Fruit fly (Drosophila melanogaster) whole organism, embryonic: ENCODE results near the gene Sfp78E.
A peak's percentile ranks its signal among the peaks of the same experiment; 100 is the strongest.

Experiments
- Adf1 ChIP-seq: fragments of 200-800 bp; sonication (Bioruptor generic); IDR thresholded peaks from 2 replicates; pipeline ENCODE4 v1.3.6; 2022; ENCODE audit warnings: missing biosample characterization, missing genetic modification characterization
- Atf6 ChIP-seq: fragments of 200-800 bp; sonication (Bioruptor generic); IDR thresholded peaks from 2 replicates; pipeline ENCODE4 v1.3.6; 2022; ENCODE audit warnings: missing biosample characterization, missing genetic modification characterization
- Blimp-1 ChIP-seq: fragments of 200-800 bp; sonication (Bioruptor generic); optimal IDR thresholded peaks from 3 replicates; lab custom pipeline; 2018; ENCODE audit warnings: missing biosample characterization, missing genetic modification characterization, mild to moderate bottlenecking, moderate library complexity, missing genetic modification reagents
- CG10147 ChIP-seq: fragments of 200-800 bp; sonication (Bioruptor generic); optimal IDR thresholded peaks from 2 replicates; lab custom pipeline; 2019; ENCODE audit warnings: missing biosample characterization, mild to moderate bottlenecking, missing genetic modification characterization, moderate library complexity
- CG10267 ChIP-seq: fragments of 200-800 bp; sonication (Bioruptor generic); optimal IDR thresholded peaks from 2 replicates; lab custom pipeline; 2018; ENCODE audit warnings: missing biosample characterization, mild to moderate bottlenecking, missing genetic modification characterization, moderate library complexity
- CG1233 ChIP-seq: fragments of 200-800 bp; sonication (Bioruptor generic); optimal IDR thresholded peaks from 4 replicates; lab custom pipeline; 2018; ENCODE audit warnings: missing biosample characterization, mild to moderate bottlenecking, missing genetic modification characterization
- CG15514 ChIP-seq: fragments of 200-800 bp; sonication (Bioruptor generic); optimal IDR thresholded peaks from 3 replicates; lab custom pipeline; 2017; ENCODE audit warnings: missing biosample characterization, missing genetic modification characterization, mild to moderate bottlenecking, moderate library complexity, missing genetic modification reagents
- CG1647 ChIP-seq: fragments of 200-800 bp; sonication (Bioruptor generic); optimal IDR thresholded peaks from 3 replicates; lab custom pipeline; 2016; ENCODE audit warnings: missing biosample characterization, missing genetic modification characterization
- CG18011 ChIP-seq: fragments of 200-800 bp; sonication (Bioruptor generic); optimal IDR thresholded peaks from 2 replicates; lab custom pipeline; 2017; ENCODE audit warnings: missing biosample characterization, missing genetic modification characterization, mild to moderate bottlenecking, moderate library complexity, missing genotype
- CG2120 ChIP-seq: fragments of 200-800 bp; sonication (Bioruptor generic); optimal IDR thresholded peaks from 3 replicates; lab custom pipeline; 2016; ENCODE audit warnings: missing biosample characterization, missing genetic modification characterization
- CG2199 ChIP-seq: fragments of 200-800 bp; sonication (Bioruptor generic); IDR thresholded peaks from 3 replicates; pipeline ENCODE4 v1.3.6; 2022; ENCODE audit warnings: missing biosample characterization, missing genetic modification characterization
- CG2889 ChIP-seq: fragments of 200-800 bp; sonication (Bioruptor generic); IDR thresholded peaks from 3 replicates; pipeline ENCODE4 v1.3.6; 2022; ENCODE audit warnings: missing biosample characterization, missing genetic modification characterization
- CG3163 ChIP-seq: fragments of 200-800 bp; sonication (Bioruptor generic); optimal IDR thresholded peaks from 3 replicates; lab custom pipeline; 2016; ENCODE audit warnings: missing biosample characterization, missing genetic modification characterization
- CG3281 ChIP-seq: fragments of 200-800 bp; sonication (Bioruptor generic); optimal IDR thresholded peaks from 3 replicates; lab custom pipeline; 2017; ENCODE audit warnings: missing biosample characterization, mild to moderate bottlenecking, missing genetic modification characterization
- CG34224 ChIP-seq: fragments of 200-800 bp; sonication (Bioruptor generic); IDR thresholded peaks from 3 replicates; pipeline ENCODE4 v1.3.6; 2022; ENCODE audit warnings: missing biosample characterization, missing genetic modification characterization; ENCODE audit not compliant: partially characterized antibody
- CG34422 ChIP-seq: fragments of 200-800 bp; sonication (Bioruptor generic); IDR thresholded peaks from 3 replicates; pipeline ENCODE4 v1.3.6; 2022; ENCODE audit warnings: missing biosample characterization, missing genetic modification characterization
- CG4730 ChIP-seq: fragments of 200-800 bp; sonication (Bioruptor generic); IDR thresholded peaks from 2 replicates; pipeline ENCODE4 v1.3.6; 2022; ENCODE audit warnings: missing biosample characterization, missing genetic modification characterization
- CG5245 ChIP-seq: fragments of 200-800 bp; sonication (Bioruptor generic); optimal IDR thresholded peaks from 3 replicates; lab custom pipeline; 2016; ENCODE audit warnings: missing biosample characterization, missing genetic modification characterization
- CG5953 ChIP-seq: fragments of 200-800 bp; sonication (Bioruptor generic); IDR thresholded peaks from 2 replicates; pipeline ENCODE4 v1.3.6; 2022; ENCODE audit warnings: missing biosample characterization, missing genetic modification characterization
- CG6175 ChIP-seq: fragments of 200-800 bp; sonication (Bioruptor generic); IDR thresholded peaks from 3 replicates; pipeline ENCODE4 v1.3.6; 2022; ENCODE audit warnings: missing biosample characterization, missing genetic modification characterization
- CG7745 ChIP-seq: fragments of 200-800 bp; sonication (Bioruptor generic); optimal IDR thresholded peaks from 2 replicates; lab custom pipeline; 2018; ENCODE audit warnings: missing biosample characterization, mild to moderate bottlenecking, missing genetic modification characterization, moderate library complexity
- CG7987 ChIP-seq: fragments of 200-800 bp; sonication (Bioruptor generic); optimal IDR thresholded peaks from 2 replicates; lab custom pipeline; 2018; ENCODE audit warnings: missing biosample characterization, mild to moderate bottlenecking, missing genetic modification characterization, moderate library complexity
- CHES-1-like ChIP-seq: fragments of 200-800 bp; sonication (Bioruptor generic); optimal IDR thresholded peaks from 2 replicates; lab custom pipeline; 2016; ENCODE audit warnings: missing biosample characterization, missing genetic modification characterization
- H2.0 ChIP-seq: fragments of 200-800 bp; sonication (Bioruptor generic); IDR thresholded peaks from 2 replicates; pipeline ENCODE4 v1.3.6; 2022; ENCODE audit warnings: missing biosample characterization, missing genetic modification characterization
- MBD-R2 ChIP-seq: fragments of 200-800 bp; sonication (Bioruptor generic); IDR thresholded peaks from 2 replicates; pipeline ENCODE4 v1.3.6; 2022; ENCODE audit warnings: missing biosample characterization, missing genetic modification characterization
- Opbp ChIP-seq: fragments of 200-800 bp; sonication (Bioruptor generic); IDR thresholded peaks from 3 replicates; pipeline ENCODE4 v1.3.6; 2022; ENCODE audit warnings: missing biosample characterization, missing genetic modification characterization; ENCODE audit not compliant: partially characterized antibody
- Scr ChIP-seq: fragments of 200-800 bp; sonication (Bioruptor generic); IDR thresholded peaks from 2 replicates; pipeline ENCODE4 v1.3.6; 2022; ENCODE audit warnings: missing biosample characterization, missing genetic modification characterization; ENCODE audit not compliant: partially characterized antibody
- Sin3A ChIP-seq: fragments of >200 bp; optimal IDR thresholded peaks from 2 replicates; lab custom pipeline; 2018
- TFAM ChIP-seq: fragments of 200-800 bp; sonication (Bioruptor generic); optimal IDR thresholded peaks from 2 replicates; lab custom pipeline; 2017; ENCODE audit warnings: missing biosample characterization, missing genetic modification characterization, inconsistent platforms
- Vsx1 ChIP-seq: fragments of 200-800 bp; sonication (Bioruptor generic); optimal IDR thresholded peaks from 2 replicates; lab custom pipeline; 2017; ENCODE audit warnings: missing biosample characterization, mild to moderate bottlenecking, missing genetic modification characterization, missing genetic modification reagents
- Xbp1 ChIP-seq: fragments of 200-800 bp; sonication (Bioruptor generic); optimal IDR thresholded peaks from 3 replicates; lab custom pipeline; 2016; ENCODE audit warnings: missing biosample characterization, mild to moderate bottlenecking, missing genetic modification characterization
- ac ChIP-seq: fragments of 200-800 bp; sonication (Bioruptor generic); optimal IDR thresholded peaks from 3 replicates; lab custom pipeline; 2017; ENCODE audit warnings: missing biosample characterization, mild to moderate bottlenecking, missing genetic modification characterization
- al ChIP-seq: fragments of 200-800 bp; sonication (Bioruptor generic); IDR thresholded peaks from 2 replicates; pipeline ENCODE4 v1.3.6; 2022; ENCODE audit warnings: missing biosample characterization, missing genetic modification characterization
- caup ChIP-seq: fragments of 200-800 bp; sonication (Bioruptor generic); optimal IDR thresholded peaks from 3 replicates; lab custom pipeline; 2017; ENCODE audit warnings: missing biosample characterization, mild to moderate bottlenecking, missing genetic modification characterization, moderate library complexity; ENCODE audit not compliant: severe bottlenecking
- chm ChIP-seq: fragments of 200-800 bp; sonication (Bioruptor generic); IDR thresholded peaks from 2 replicates; pipeline ENCODE4 v1.3.6; 2022; ENCODE audit warnings: missing biosample characterization, missing genetic modification characterization
- ci ChIP-seq: fragments of 200-800 bp; sonication (Bioruptor generic); IDR thresholded peaks from 3 replicates; pipeline ENCODE4 v1.3.6; 2022; ENCODE audit warnings: missing biosample characterization, missing genetic modification characterization
- croc ChIP-seq: fragments of 200-800 bp; sonication (Bioruptor generic); conservative IDR thresholded peaks from 3 replicates; pipeline ENCODE4 v1.3.6; 2022; ENCODE audit warnings: missing biosample characterization, missing genetic modification characterization
- gce ChIP-seq: fragments of 200-800 bp; sonication (Bioruptor generic); IDR thresholded peaks from 3 replicates; pipeline ENCODE4 v1.3.6; 2022; ENCODE audit warnings: missing biosample characterization, missing genetic modification characterization
- grau ChIP-seq: fragments of 200-800 bp; optimal IDR thresholded peaks from 3 replicates; lab custom pipeline; 2019; ENCODE audit warnings: missing biosample characterization, mild to moderate bottlenecking, missing genetic modification characterization, moderate library complexity
- hbn ChIP-seq: fragments of 200-800 bp; sonication (Bioruptor generic); IDR thresholded peaks from 2 replicates; pipeline ENCODE4 v1.3.6; 2022; ENCODE audit warnings: missing biosample characterization, missing genetic modification characterization; ENCODE audit not compliant: partially characterized antibody
- kay ChIP-seq: fragments of 200-800 bp; sonication (Bioruptor generic); optimal IDR thresholded peaks from 2 replicates; lab custom pipeline; 2016; ENCODE audit warnings: missing biosample characterization, missing genetic modification characterization
- ken ChIP-seq: fragments of 200-800 bp; sonication (Bioruptor generic); IDR thresholded peaks from 3 replicates; pipeline ENCODE4 v1.3.6; 2022; ENCODE audit warnings: missing biosample characterization, missing genetic modification characterization
- kni ChIP-seq: fragments of 200-800 bp; sonication (Bioruptor generic); optimal IDR thresholded peaks from 3 replicates; lab custom pipeline; 2017; ENCODE audit warnings: mild to moderate bottlenecking, missing biosample characterization, missing genetic modification reagents, missing genetic modification characterization
- nerfin-1 ChIP-seq: fragments of 200-800 bp; sonication (Bioruptor generic); optimal IDR thresholded peaks from 3 replicates; lab custom pipeline; 2019; ENCODE audit warnings: missing biosample characterization, mild to moderate bottlenecking, missing genetic modification characterization, moderate library complexity
- nmo ChIP-seq: fragments of 200-800 bp; sonication (Bioruptor generic); optimal IDR thresholded peaks from 2 replicates; lab custom pipeline; 2018; ENCODE audit warnings: missing biosample characterization, mild to moderate bottlenecking, missing genetic modification characterization, moderate library complexity
- org-1 ChIP-seq: fragments of 200-800 bp; sonication (Bioruptor generic); optimal IDR thresholded peaks from 2 replicates; lab custom pipeline; 2017; ENCODE audit warnings: missing biosample characterization, missing genetic modification characterization
- phol ChIP-seq: fragments of 200-800 bp; sonication (Bioruptor generic); optimal IDR thresholded peaks from 3 replicates; lab custom pipeline; 2018; ENCODE audit warnings: missing biosample characterization, mild to moderate bottlenecking, missing genetic modification characterization, moderate library complexity
- scrt ChIP-seq: fragments of 200-800 bp; sonication (Bioruptor generic); optimal IDR thresholded peaks from 2 replicates; lab custom pipeline; 2018; ENCODE audit warnings: missing biosample characterization, mild to moderate bottlenecking, missing genetic modification characterization, moderate library complexity
- tin ChIP-seq: fragments of 200-800 bp; sonication (Bioruptor generic); optimal IDR thresholded peaks from 3 replicates; lab custom pipeline; 2016; ENCODE audit warnings: missing biosample characterization, missing genetic modification characterization
- z ChIP-seq: fragments of 200-800 bp; sonication (Bioruptor generic); IDR thresholded peaks from 3 replicates; pipeline ENCODE4 v1.3.6; 2022; ENCODE audit warnings: missing biosample characterization, missing genetic modification characterization
- zen ChIP-seq: fragments of 200-800 bp; sonication (Bioruptor generic); optimal IDR thresholded peaks from 3 replicates; lab custom pipeline; 2018; ENCODE audit warnings: missing biosample characterization, mild to moderate bottlenecking, missing genetic modification characterization, moderate library complexity

Gene Sfp78E

dm6 chr3L:21635208-21635607, 48.6 kb downstream of the Sfp78E start, which contains the start of gene ORMDL (continued):
- TF ChIP-seq Blimp-1 (no peak), CG3163 (no peak), CG5953 (GFP tag; lab: Robert Waterston, UW) (0 out of 2 replicates have a peak, but pooled peaks have one; percentile 5), ac (GFP tag; lab: Kevin White, UChicago) (no peak), Vsx1 (GFP tag; lab: Kevin White, UChicago) (no peak), chm (GFP tag; lab: Robert Waterston, UW) (no peak), al (GFP tag; lab: Robert Waterston, UW) (no peak), CG2199 (GFP tag; lab: Robert Waterston, UW) (0 out of 3 replicates have a peak, but pooled peaks have one; percentile 24), Scr (peak; percentile 19; the same call in 1 of the 2 replicates), Opbp (GFP tag; lab: Robert Waterston, UW) (peak; percentile 15; the same call in 1 of the 3 replicates), tin (no peak), CG1233 (GFP tag; lab: Kevin White, UChicago) (no peak), CG34422 (GFP tag; lab: Robert Waterston, UW) (peak; percentile 45; the same call in 1 of the 3 replicates), CG1647 (GFP tag; lab: Kevin White, UChicago) (no peak), nmo (peak; percentile 1), Xbp1 (GFP tag; lab: Kevin White, UChicago) (no peak), TFAM (GFP tag; lab: Kevin White, UChicago) (no peak), scrt (GFP tag; lab: Kevin White, UChicago) (no peak), MBD-R2 (GFP tag; lab: Robert Waterston, UW) (peak; percentile 78), CG3281 (GFP tag; lab: Kevin White, UChicago) (no peak), kay (no peak), CG6175 (GFP tag; lab: Robert Waterston, UW) (no peak), hbn (GFP tag; lab: Robert Waterston, UW) (no peak), Atf6 (GFP tag; lab: Robert Waterston, UW) (no peak), ken (GFP tag; lab: Robert Waterston, UW) (no peak), CG5245 (GFP tag; lab: Kevin White, UChicago) (no peak), CG4730 (GFP tag; lab: Robert Waterston, UW) (no peak), Sin3A (lab: Kevin White, UChicago) (peak; percentile 4), CG10267 (no peak), H2.0 (GFP tag; lab: Robert Waterston, UW) (no peak), CHES-1-like (peak; percentile 23), nerfin-1 (tag; lab: Kevin White, UChicago) (no peak), kni (GFP tag; lab: Kevin White, UChicago) (no peak), croc (GFP tag; lab: Robert Waterston, UW) (no peak), caup (GFP tag; lab: Kevin White, UChicago) (no peak), CG2120 (no peak), CG7745 (tag; lab: Kevin White, UChicago) (no peak), ci (0 out of 3 replicates have a peak, but pooled peaks have one; percentile 18), org-1 (GFP tag; lab: Kevin White, UChicago) (no peak), phol (tag; lab: Kevin White, UChicago) (peak; percentile 18), CG10147 (GFP tag; lab: Kevin White, UChicago) (no peak), CG15514 (GFP tag; lab: Kevin White, UChicago) (no peak), zen (tag; lab: Kevin White, UChicago) (peak; percentile 28), CG18011 (GFP tag; lab: Kevin White, UChicago) (no peak), z (GFP tag; lab: Robert Waterston, UW) (no peak), CG34224 (GFP tag; lab: Robert Waterston, UW) (peak; percentile 11; the same call in 1 of the 3 replicates), CG2889 (GFP tag; lab: Robert Waterston, UW) (no peak), grau (tag; lab: Kevin White, UChicago) (no peak), Adf1 (no peak), CG7987 (no peak), gce (no peak)
